Fruit fly (Drosophila melanogaster) whole organism, embryonic: ENCODE measurements around the gene PMP34.
A peak's percentile ranks its signal among the peaks of the same experiment; 100 is the strongest.

Source experiments
- CG10209 ChIP-seq: fragments of 200-800 bp; sonication (Bioruptor generic); optimal IDR thresholded peaks from 3 replicates; lab custom pipeline; 2017; ENCODE audit warnings: missing biosample characterization, mild to moderate bottlenecking, missing genetic modification characterization, missing genetic modification reagents
- CG10366 ChIP-seq: fragments of 200-800 bp; sonication (Bioruptor generic); IDR thresholded peaks from 2 replicates; pipeline ENCODE4 v1.3.6; 2022; ENCODE audit warnings: missing biosample characterization, missing genetic modification characterization
- CG10543 ChIP-seq: fragments of 200-800 bp; sonication (Bioruptor generic); optimal IDR thresholded peaks from 3 replicates; lab custom pipeline; 2017; ENCODE audit warnings: missing biosample characterization, mild to moderate bottlenecking, missing genetic modification characterization, moderate library complexity
- CG12104 ChIP-seq: fragments of 200-800 bp; sonication (Bioruptor generic); optimal IDR thresholded peaks from 3 replicates; lab custom pipeline; 2016; ENCODE audit warnings: missing biosample characterization, missing genetic modification characterization
- CG12659 ChIP-seq: fragments of 200-800 bp; sonication (Bioruptor generic); optimal IDR thresholded peaks from 3 replicates; lab custom pipeline; 2017; ENCODE audit warnings: mild to moderate bottlenecking, missing biosample characterization, missing genetic modification reagents, missing genetic modification characterization
- CG12769 ChIP-seq: fragments of 200-800 bp; sonication (Bioruptor generic); optimal IDR thresholded peaks from 2 replicates; lab custom pipeline; 2019; ENCODE audit warnings: missing biosample characterization, mild to moderate bottlenecking, missing genetic modification characterization, moderate library complexity
- CG17186 ChIP-seq: fragments of 200-800 bp; sonication (Bioruptor generic); optimal IDR thresholded peaks from 3 replicates; lab custom pipeline; 2017; ENCODE audit warnings: missing biosample characterization, missing genetic modification reagents, missing genetic modification characterization
- CG2116 ChIP-seq: fragments of 200-800 bp; sonication (Bioruptor generic); optimal IDR thresholded peaks from 3 replicates; lab custom pipeline; 2018; ENCODE audit warnings: missing biosample characterization, mild to moderate bottlenecking, missing genetic modification characterization
- CG34224 ChIP-seq: fragments of 200-800 bp; sonication (Bioruptor generic); IDR thresholded peaks from 3 replicates; pipeline ENCODE4 v1.3.6; 2022; ENCODE audit warnings: missing biosample characterization, missing genetic modification characterization; ENCODE audit not compliant: partially characterized antibody
- CG34422 ChIP-seq: fragments of 200-800 bp; sonication (Bioruptor generic); IDR thresholded peaks from 3 replicates; pipeline ENCODE4 v1.3.6; 2022; ENCODE audit warnings: missing biosample characterization, missing genetic modification characterization
- CG4730 ChIP-seq: fragments of 200-800 bp; sonication (Bioruptor generic); IDR thresholded peaks from 2 replicates; pipeline ENCODE4 v1.3.6; 2022; ENCODE audit warnings: missing biosample characterization, missing genetic modification characterization
- CG4854 ChIP-seq: fragments of 200-800 bp; sonication (Bioruptor generic); optimal IDR thresholded peaks from 2 replicates; lab custom pipeline; 2016; ENCODE audit warnings: missing biosample characterization, missing genetic modification characterization, inconsistent platforms
- CG7372 ChIP-seq: fragments of 200-800 bp; sonication (Bioruptor generic); IDR thresholded peaks from 2 replicates; pipeline ENCODE4 v1.3.6; 2022; ENCODE audit warnings: missing biosample characterization, missing genetic modification characterization
- CG8290 ChIP-seq, 3 experiments: fragments of 200-800 bp; sonication (Bioruptor generic); optimal IDR thresholded peaks; 2 replicates each; lab custom pipeline; 2016 to 2019; ENCODE audit warnings: missing biosample characterization in 3 of 3, missing genetic modification characterization in 3 of 3, mild to moderate bottlenecking in 2 of 3, moderate library complexity in 1 of 3
- D19A ChIP-seq: fragments of 200-800 bp; optimal IDR thresholded peaks from 3 replicates; lab custom pipeline; 2019; ENCODE audit warnings: missing biosample characterization, mild to moderate bottlenecking, missing genetic modification characterization, moderate library complexity
- Dbx ChIP-seq: fragments of 200-800 bp; sonication (Bioruptor generic); IDR thresholded peaks from 3 replicates; pipeline ENCODE4 v1.3.6; 2022; ENCODE audit warnings: missing biosample characterization, missing genetic modification characterization
- Dek ChIP-seq: fragments of 200-800 bp; sonication (Bioruptor generic); optimal IDR thresholded peaks from 3 replicates; lab custom pipeline; 2019; ENCODE audit warnings: missing biosample characterization, mild to moderate bottlenecking, missing genetic modification characterization, moderate library complexity
- Dp ChIP-seq: fragments of 200-800 bp; sonication (Bioruptor generic); optimal IDR thresholded peaks from 2 replicates; lab custom pipeline; 2018; ENCODE audit warnings: missing biosample characterization, mild to moderate bottlenecking, missing genetic modification characterization, moderate library complexity
- Drgx ChIP-seq: fragments of 200-800 bp; sonication (Bioruptor generic); IDR thresholded peaks from 2 replicates; pipeline ENCODE4 v1.3.6; 2022; ENCODE audit warnings: missing biosample characterization, missing genetic modification characterization
- E2f2 ChIP-seq: fragments of 200-800 bp; sonication (Bioruptor generic); IDR thresholded peaks from 2 replicates; pipeline ENCODE4 v1.3.6; 2022; ENCODE audit warnings: missing biosample characterization, missing genetic modification characterization
- GATAe ChIP-seq: fragments of 200-800 bp; sonication (Bioruptor generic); conservative IDR thresholded peaks from 2 replicates; pipeline ENCODE4 v1.3.6; 2022; ENCODE audit warnings: missing biosample characterization, missing genetic modification characterization
- Hsf ChIP-seq: fragments of 200-800 bp; sonication (Bioruptor generic); optimal IDR thresholded peaks from 3 replicates; lab custom pipeline; 2016; ENCODE audit warnings: missing biosample characterization, missing genetic modification characterization
- Lpt ChIP-seq: fragments of >200 bp; optimal IDR thresholded peaks from 2 replicates; lab custom pipeline; 2018; ENCODE audit warnings: missing biosample characterization, missing genetic modification characterization
- Med ChIP-seq: fragments of 200-800 bp; sonication (Bioruptor generic); peaks from one replicate; lab custom pipeline; 2016; ENCODE audit warnings: missing biosample characterization, missing genetic modification characterization, mild to moderate bottlenecking, inconsistent platforms, moderate library complexity
- NK7.1 ChIP-seq: fragments of 200-800 bp; sonication (Bioruptor generic); optimal IDR thresholded peaks from 3 replicates; lab custom pipeline; 2016; ENCODE audit warnings: missing biosample characterization, missing genetic modification characterization
- bbx ChIP-seq: fragments of 200-800 bp; sonication (Bioruptor generic); IDR thresholded peaks from 2 replicates; pipeline ENCODE4 v1.3.6; 2022; ENCODE audit warnings: missing biosample characterization, missing genetic modification characterization; ENCODE audit not compliant: partially characterized antibody
- bigmax ChIP-seq: fragments of 200-800 bp; sonication (Bioruptor generic); optimal IDR thresholded peaks from 2 replicates; lab custom pipeline; 2018; ENCODE audit warnings: missing biosample characterization, mild to moderate bottlenecking, missing genetic modification characterization
- crp ChIP-seq, 2 experiments: fragments of 200-800 bp; sonication (Bioruptor generic); optimal IDR thresholded peaks; 2 replicates in 1 of 2; 3 replicates in 1 of 2; lab custom pipeline; 2017; ENCODE audit warnings: missing biosample characterization in 2 of 2, missing genetic modification characterization in 2 of 2, mild to moderate bottlenecking in 1 of 2, moderate library complexity in 1 of 2
- disco-r ChIP-seq: fragments of 200-800 bp; sonication (Bioruptor generic); optimal IDR thresholded peaks from 2 replicates; lab custom pipeline; 2016; ENCODE audit warnings: missing biosample characterization, missing genetic modification characterization
- gce ChIP-seq: fragments of 200-800 bp; sonication (Bioruptor generic); IDR thresholded peaks from 3 replicates; pipeline ENCODE4 v1.3.6; 2022; ENCODE audit warnings: missing biosample characterization, missing genetic modification characterization
- gem ChIP-seq: fragments of 200-800 bp; sonication (Bioruptor generic); optimal IDR thresholded peaks from 2 replicates; lab custom pipeline; 2019; ENCODE audit warnings: missing biosample characterization, mild to moderate bottlenecking, missing genetic modification characterization, moderate library complexity
- grau ChIP-seq: fragments of 200-800 bp; optimal IDR thresholded peaks from 3 replicates; lab custom pipeline; 2019; ENCODE audit warnings: missing biosample characterization, mild to moderate bottlenecking, missing genetic modification characterization, moderate library complexity
- ken ChIP-seq: fragments of 200-800 bp; sonication (Bioruptor generic); IDR thresholded peaks from 3 replicates; pipeline ENCODE4 v1.3.6; 2022; ENCODE audit warnings: missing biosample characterization, missing genetic modification characterization
- lbe ChIP-seq: fragments of 200-800 bp; sonication (Bioruptor generic); optimal IDR thresholded peaks from 2 replicates; lab custom pipeline; 2016; ENCODE audit warnings: missing biosample characterization, mild to moderate bottlenecking, missing genetic modification characterization
- luna ChIP-seq: fragments of 200-800 bp; sonication (Bioruptor generic); optimal IDR thresholded peaks from 2 replicates; lab custom pipeline; 2016; ENCODE audit warnings: missing biosample characterization, missing genetic modification characterization
- row ChIP-seq: fragments of 200-800 bp; sonication (Bioruptor generic); IDR thresholded peaks from 3 replicates; pipeline ENCODE4 v1.3.6; 2022; ENCODE audit warnings: missing biosample characterization, missing genetic modification characterization
- sens ChIP-seq: fragments of 200-800 bp; sonication (Bioruptor generic); peaks from one replicate; lab custom pipeline; 2016; ENCODE audit warnings: missing biosample characterization, missing genetic modification characterization
- tna ChIP-seq: fragments of 200-800 bp; sonication (Bioruptor generic); IDR thresholded peaks from 2 replicates; pipeline ENCODE4 v1.3.6; 2022; ENCODE audit warnings: missing biosample characterization, missing genetic modification characterization; ENCODE audit not compliant: partially characterized antibody
- wdn ChIP-seq: fragments of 200-800 bp; sonication (Bioruptor generic); IDR thresholded peaks from 2 replicates; pipeline ENCODE4 v1.3.6; 2022; ENCODE audit warnings: missing biosample characterization, missing genetic modification characterization

PMP34 gene

dm6 chr3L:4348072-4348471, 29.5 kb downstream of the PMP34 start:
- TF ChIP-seq bigmax, result no peak
- TF ChIP-seq CG10366 (GFP tag; lab: Robert Waterston, UW), result no peak
- TF ChIP-seq CG7372 (GFP tag; lab: Robert Waterston, UW), result peak; percentile 29; the same call in 1 of the 2 replicates
- TF ChIP-seq disco-r (GFP tag; lab: Kevin White, UChicago), result no peak
- TF ChIP-seq Drgx (GFP tag; lab: Robert Waterston, UW), result peak; percentile 66
- no peak for TF ChIP-seq crp (GFP tag; optimal IDR thresholded peaks at IDR 0.05; lab: Kevin White, UChicago)
- TF ChIP-seq Lpt (GFP tag; lab: Kevin White, UChicago), result no peak

dm6 chr3L:4348839-4349238, 30.3 kb downstream of the PMP34 start:
- TF ChIP-seq row (peak; percentile 42; the same call in 2 of the 3 replicates), gem (tag; lab: Kevin White, UChicago) (peak; percentile 2), wdn (no peak), tna (GFP tag; lab: Robert Waterston, UW) (peak; percentile 56; the same call in 1 of the 2 replicates), E2f2 (GFP tag; lab: Robert Waterston, UW) (no peak), NK7.1 (no peak), GATAe (GFP tag; lab: Robert Waterston, UW) (no peak), Dp (GFP tag; lab: Kevin White, UChicago) (no peak), D19A (peak; percentile 38), CG12659 (no peak)

- TF ChIP-seq Hsf (GFP tag; lab: Kevin White, UChicago) (no peak), CG17186 (GFP tag; lab: Kevin White, UChicago) (no peak), CG4730 (GFP tag; lab: Robert Waterston, UW) (no peak), grau (tag; lab: Kevin White, UChicago) (no peak), CG12104 (GFP tag; lab: Kevin White, UChicago) (no peak), CG10543 (peak; percentile 11), Dbx (GFP tag; lab: Robert Waterston, UW) (0 out of 3 replicates have a peak, but pooled peaks have one; percentile 20), luna (GFP tag; lab: Kevin White, UChicago) (no peak), CG34422 (GFP tag; lab: Robert Waterston, UW) (no peak), lbe (GFP tag; lab: Kevin White, UChicago) (no peak), wdn (no peak), bbx (GFP tag; lab: Robert Waterston, UW) (no peak), CG10209 (GFP tag; lab: Kevin White, UChicago) (no peak), CG8290 (GFP tag; optimal IDR thresholded peaks at IDR 0.05; lab: Kevin White, UChicago) (no peak), CG8290 (tag; optimal IDR thresholded peaks at IDR 0.05; lab: Kevin White, UChicago) (peak in 1 of 2 experiments; percentile 7), CG12659 (no peak), gce (GFP tag; lab: Robert Waterston, UW) (0 out of 3 replicates have a peak, but pooled peaks have one; percentile 24), Med (GFP tag; lab: Kevin White, UChicago) (peak; percentile 21), CG2116 (no peak), CG12769 (tag; lab: Kevin White, UChicago) (peak; percentile 21), CG34224 (GFP tag; lab: Robert Waterston, UW) (no peak), CG4854 (no peak), ken (GFP tag; lab: Robert Waterston, UW) (0 out of 3 replicates have a peak, but pooled peaks have one; percentile 17), Dek (no peak), sens (no peak)
These were observed 30.8 kb downstream of the PMP34 start for dm6 chr3L:4349314-4349713.
